Fruit fly (Drosophila melanogaster) whole organism, prepupa: Measurements from ENCODE around the gene CG44142.

Experiments used
- CG31627 ChIP-seq: fragments of 200-800 bp; sonication (Bioruptor generic); optimal IDR thresholded peaks from 3 replicates; lab custom pipeline; 2016; ENCODE audit warnings: missing biosample characterization, missing genetic modification characterization
- CG6792 ChIP-seq: fragments of 200-800 bp; sonication (Bioruptor generic); optimal IDR thresholded peaks from 3 replicates; lab custom pipeline; 2016; ENCODE audit warnings: missing biosample characterization, missing genetic modification characterization
- Eip78C ChIP-seq: fragments of 200-800 bp; sonication (Bioruptor generic); peaks from one replicate; lab custom pipeline; 2016; ENCODE audit warnings: missing biosample characterization, missing genetic modification characterization
- spab ChIP-seq: fragments of 200-800 bp; sonication (Bioruptor generic); optimal IDR thresholded peaks from 2 replicates; lab custom pipeline; 2017; ENCODE audit warnings: missing biosample characterization, mild to moderate bottlenecking, missing genetic modification characterization, missing genetic modification reagents

dm6 chr3R:13304512-13305069 lies 8.4 kb downstream of the CG44142 start:
- TF ChIP-seq Eip78C (no peak), CG6792 (no peak), spab (GFP tag; lab: Kevin White, UChicago) (no peak), CG31627 (no peak)
